Worm (Caenorhabditis elegans) whole organism, young adult: ENCODE results near the gene lron-14.

Source experiments
- B0019.2 ChIP-seq: fragments of 200-800 bp; sonication (Bioruptor generic); conservative IDR thresholded peaks from 2 replicates; pipeline ENCODE4 v1.3.6; 2022; ENCODE audit warnings: missing genetic modification reagents, missing genetic modification characterization, missing compliant biosample characterization
- F10E7.11 ChIP-seq: sonication (generic microtip); optimal IDR thresholded peaks from 2 replicates; lab custom pipeline; 2017; ENCODE audit warnings: mild to moderate bottlenecking, missing genetic modification characterization, moderate library complexity, missing compliant biosample characterization
- F22D6.2 ChIP-seq: sonication (generic microtip); optimal IDR thresholded peaks from 2 replicates; lab custom pipeline; 2016; ENCODE audit warnings: mild to moderate bottlenecking, missing genetic modification characterization, missing compliant biosample characterization
- F37B4.10 ChIP-seq: fragments of 200-800 bp; sonication (Bioruptor generic); IDR thresholded peaks from 2 replicates; pipeline ENCODE4 v1.3.6; 2022; ENCODE audit warnings: missing genetic modification characterization, missing compliant biosample characterization
- F52B5.7 ChIP-seq: sonication (generic microtip); optimal IDR thresholded peaks from 2 replicates; lab custom pipeline; 2016; ENCODE audit warnings: mild to moderate bottlenecking, missing genetic modification characterization, missing compliant biosample characterization
- F57A8.1 ChIP-seq: fragments of 200-800 bp; sonication (Bioruptor generic); optimal IDR thresholded peaks from 2 replicates; lab custom pipeline; 2018; ENCODE audit warnings: mild to moderate bottlenecking, missing genetic modification characterization, moderate library complexity, missing compliant biosample characterization
- T07F8.4 ChIP-seq: sonication (generic microtip); optimal IDR thresholded peaks from 2 replicates; lab custom pipeline; 2016; ENCODE audit warnings: mild to moderate bottlenecking, missing genetic modification characterization, moderate library complexity, missing compliant biosample characterization
- Y67H2A.10 ChIP-seq: fragments of 200-800 bp; sonication (Bioruptor generic); conservative IDR thresholded peaks from 2 replicates; pipeline ENCODE4 v1.3.6; 2022; ENCODE audit warnings: missing genetic modification reagents, missing genetic modification characterization, missing compliant biosample characterization
- attf-5 ChIP-seq: fragments of 200-800 bp; sonication (Bioruptor generic); optimal IDR thresholded peaks from 2 replicates; lab custom pipeline; 2018; ENCODE audit warnings: mild to moderate bottlenecking, missing genetic modification characterization, missing compliant biosample characterization
- attf-6 ChIP-seq: fragments of 200-800 bp; sonication (Bioruptor generic); IDR thresholded peaks from 2 replicates; pipeline ENCODE4 v1.3.6; 2022; ENCODE audit warnings: missing genetic modification reagents, missing genetic modification characterization, missing compliant biosample characterization
- bed-1 ChIP-seq: fragments of 200-800 bp; sonication (Bioruptor generic); IDR thresholded peaks from 2 replicates; pipeline ENCODE4 v1.3.6; 2022; ENCODE audit warnings: missing genetic modification reagents, missing genetic modification characterization, missing compliant biosample characterization
- cebp-2 ChIP-seq: fragments of 200-800 bp; sonication (Bioruptor generic); IDR thresholded peaks from 2 replicates; pipeline ENCODE4 v1.3.6; 2022; ENCODE audit warnings: missing genetic modification characterization, missing compliant biosample characterization
- ceh-100 ChIP-seq: fragments of 200-800 bp; sonication (Bioruptor generic); IDR thresholded peaks from 2 replicates; pipeline ENCODE4 v1.3.6; 2022; ENCODE audit warnings: missing genetic modification reagents, missing genetic modification characterization, missing compliant biosample characterization
- ceh-27 ChIP-seq: fragments of 200-800 bp; sonication (Bioruptor generic); optimal IDR thresholded peaks from 2 replicates; lab custom pipeline; 2018; ENCODE audit warnings: mild to moderate bottlenecking, missing genetic modification characterization, moderate library complexity, missing compliant biosample characterization
- ceh-58 ChIP-seq: fragments of 200-800 bp; sonication (Bioruptor generic); IDR thresholded peaks from 2 replicates; pipeline ENCODE4 v1.3.6; 2022; ENCODE audit warnings: missing genetic modification characterization, missing compliant biosample characterization
- ceh-79 ChIP-seq: sonication (generic microtip); optimal IDR thresholded peaks from 2 replicates; lab custom pipeline; 2017; ENCODE audit warnings: mild to moderate bottlenecking, missing genetic modification characterization, missing compliant biosample characterization
- chd-7 ChIP-seq: sonication (generic microtip); optimal IDR thresholded peaks from 2 replicates; lab custom pipeline; 2016; ENCODE audit warnings: mild to moderate bottlenecking, missing genetic modification characterization, moderate library complexity, missing compliant biosample characterization
- dox-1 ChIP-seq: fragments of 200-800 bp; sonication (Bioruptor generic); IDR thresholded peaks from 2 replicates; pipeline ENCODE4 v1.3.6; 2022; ENCODE audit warnings: missing genetic modification reagents, missing genetic modification characterization, missing compliant biosample characterization
- dpff-1 ChIP-seq: sonication (generic microtip); optimal IDR thresholded peaks from 2 replicates; lab custom pipeline; 2017; ENCODE audit warnings: mild to moderate bottlenecking, missing genetic modification characterization, missing compliant biosample characterization
- dpl-1 ChIP-seq: fragments of 150-350 bp; optimal IDR thresholded peaks from 2 replicates; lab custom pipeline; 2014; ENCODE audit warnings: missing biosample characterization, missing genetic modification reagents, missing genetic modification characterization
- efl-1 ChIP-seq: fragments of 150-350 bp; optimal IDR thresholded peaks from 2 replicates; lab custom pipeline; 2014; ENCODE audit warnings: missing biosample characterization, missing genetic modification reagents, missing genetic modification characterization
- ekl-4 ChIP-seq: fragments of 200-800 bp; sonication (Bioruptor generic); IDR thresholded peaks from 2 replicates; pipeline ENCODE4 v1.3.6; 2022; ENCODE audit warnings: missing genetic modification reagents, missing genetic modification characterization, missing compliant biosample characterization
- ets-4 ChIP-seq: fragments of 200-800 bp; sonication (Bioruptor generic); optimal IDR thresholded peaks from 2 replicates; lab custom pipeline; 2018; ENCODE audit warnings: mild to moderate bottlenecking, missing genetic modification characterization, missing compliant biosample characterization
- him-1 ChIP-seq: sonication (generic microtip); optimal IDR thresholded peaks from 2 replicates; lab custom pipeline; 2016; ENCODE audit warnings: missing genotype, missing genetic modification reagents, missing genetic modification characterization, missing compliant biosample characterization
- hmg-1.2 ChIP-seq: fragments of 200-800 bp; sonication (Bioruptor generic); IDR thresholded peaks from 2 replicates; pipeline ENCODE4 v1.3.6; 2022; ENCODE audit warnings: missing genetic modification reagents, missing genetic modification characterization, missing compliant biosample characterization
- hmg-20 ChIP-seq: fragments of 200-800 bp; sonication (Bioruptor generic); IDR thresholded peaks from 2 replicates; pipeline ENCODE4 v1.3.6; 2022; ENCODE audit warnings: missing genetic modification reagents, missing genetic modification characterization, missing compliant biosample characterization
- hrde-1 ChIP-seq: sonication (generic microtip); optimal IDR thresholded peaks from 2 replicates; lab custom pipeline; 2016; ENCODE audit warnings: missing genetic modification characterization, mild to moderate bottlenecking, missing compliant biosample characterization, moderate library complexity, missing genotype, missing genetic modification reagents, borderline replicate concordance
- hsf-1 ChIP-seq: fragments of 200-800 bp; sonication (Bioruptor generic); IDR thresholded peaks from 2 replicates; pipeline ENCODE4 v1.3.6; 2022; ENCODE audit warnings: missing genetic modification reagents, missing genetic modification characterization, missing compliant biosample characterization
- let-526 ChIP-seq: fragments of 200-800 bp; sonication (Bioruptor generic); IDR thresholded peaks from 2 replicates; pipeline ENCODE4 v1.3.6; 2022; ENCODE audit warnings: missing genetic modification reagents, missing genetic modification characterization, missing compliant biosample characterization
- lin-54 ChIP-seq: fragments of 200-800 bp; sonication (Bioruptor generic); optimal IDR thresholded peaks from 2 replicates; lab custom pipeline; 2018; ENCODE audit warnings: mild to moderate bottlenecking, missing genetic modification characterization, missing compliant biosample characterization
- lsy-27 ChIP-seq: sonication (generic microtip); optimal IDR thresholded peaks from 2 replicates; lab custom pipeline; 2017; ENCODE audit warnings: missing genetic modification characterization, mild to moderate bottlenecking, missing compliant biosample characterization, antibody characterized with exemption, missing genotype, borderline replicate concordance; ENCODE audit not compliant: insufficient read depth
- mel-28 ChIP-seq: sonication (generic microtip); optimal IDR thresholded peaks from 2 replicates; lab custom pipeline; 2016; ENCODE audit warnings: borderline replicate concordance, mild to moderate bottlenecking, missing genetic modification characterization, missing compliant biosample characterization
- mes-4 ChIP-seq: sonication (generic microtip); optimal IDR thresholded peaks from 2 replicates; lab custom pipeline; 2016; ENCODE audit warnings: missing genotype, missing genetic modification characterization, missing compliant biosample characterization
- mxl-1 ChIP-seq: sonication (generic microtip); optimal IDR thresholded peaks from 2 replicates; lab custom pipeline; 2016; ENCODE audit warnings: missing genetic modification characterization, missing compliant biosample characterization
- nfya-1 ChIP-seq: sonication (generic microtip); optimal IDR thresholded peaks from 2 replicates; lab custom pipeline; 2017; ENCODE audit warnings: antibody characterized with exemption, missing compliant biosample characterization, missing genetic modification characterization, borderline replicate concordance; ENCODE audit not compliant: insufficient read depth
- nfya-2 ChIP-seq: fragments of 200-800 bp; sonication (Bioruptor generic); IDR thresholded peaks from 2 replicates; pipeline ENCODE4 v1.3.6; 2022; ENCODE audit warnings: missing genetic modification reagents, missing genetic modification characterization, missing compliant biosample characterization
- nhr-120 ChIP-seq: fragments of 200-800 bp; sonication (Bioruptor generic); IDR thresholded peaks from 2 replicates; pipeline ENCODE4 v1.3.6; 2022; ENCODE audit warnings: missing genetic modification characterization, missing compliant biosample characterization
- pha-4 ChIP-seq: fragments of 150-350 bp; sonication (generic microtip); optimal IDR thresholded peaks from 2 replicates; lab custom pipeline; 2014; ENCODE audit warnings: missing biosample characterization, missing genetic modification reagents, missing genetic modification characterization
- rcor-1 ChIP-seq: fragments of 200-800 bp; sonication (Bioruptor generic); IDR thresholded peaks from 2 replicates; pipeline ENCODE4 v1.3.6; 2022; ENCODE audit warnings: missing genetic modification reagents, missing genetic modification characterization, missing compliant biosample characterization
- sdz-38 ChIP-seq: sonication (generic microtip); optimal IDR thresholded peaks from 2 replicates; lab custom pipeline; 2016; ENCODE audit warnings: missing genotype, missing genetic modification characterization, missing compliant biosample characterization
- snpc-1.1 ChIP-seq: sonication (generic microtip); optimal IDR thresholded peaks from 2 replicates; lab custom pipeline; 2017; ENCODE audit warnings: missing genetic modification characterization, mild to moderate bottlenecking, missing compliant biosample characterization, antibody characterized with exemption, moderate library complexity, missing genotype, missing genetic modification reagents; ENCODE audit not compliant: insufficient read depth
- snpc-3.4 ChIP-seq: sonication (generic microtip); optimal IDR thresholded peaks from 2 replicates; lab custom pipeline; 2017; ENCODE audit warnings: missing genetic modification characterization, mild to moderate bottlenecking, missing compliant biosample characterization, antibody characterized with exemption, moderate library complexity, missing genotype, missing genetic modification reagents
- unc-130 ChIP-seq: sonication (generic microtip); optimal IDR thresholded peaks from 2 replicates; lab custom pipeline; 2016; ENCODE audit warnings: missing genetic modification reagents, missing genetic modification characterization, missing compliant biosample characterization
- zfh-2 ChIP-seq: fragments of 200-800 bp; sonication (Bioruptor generic); conservative IDR thresholded peaks from 2 replicates; pipeline ENCODE4 v1.3.6; 2022; ENCODE audit warnings: missing genetic modification reagents, missing genetic modification characterization, missing compliant biosample characterization
- zim-3 ChIP-seq: sonication (generic microtip); optimal IDR thresholded peaks from 2 replicates; lab custom pipeline; 2017; ENCODE audit warnings: mild to moderate bottlenecking, missing genetic modification characterization, moderate library complexity, missing compliant biosample characterization
- ztf-25 ChIP-seq: fragments of 200-800 bp; sonication (Bioruptor generic); IDR thresholded peaks from 2 replicates; pipeline ENCODE4 v1.3.6; 2022; ENCODE audit warnings: missing genetic modification reagents, missing genetic modification characterization, missing compliant biosample characterization
- ztf-26 ChIP-seq: sonication (generic microtip); optimal IDR thresholded peaks from 2 replicates; lab custom pipeline; 2017; ENCODE audit warnings: missing genetic modification characterization, missing compliant biosample characterization
- ztf-3 ChIP-seq: fragments of 200-800 bp; sonication (Bioruptor generic); optimal IDR thresholded peaks from 2 replicates; lab custom pipeline; 2018; ENCODE audit warnings: mild to moderate bottlenecking, missing genetic modification characterization, missing compliant biosample characterization
- ztf-6 ChIP-seq: fragments of 200-800 bp; sonication (Bioruptor generic); IDR thresholded peaks from 2 replicates; pipeline ENCODE4 v1.3.6; 2022; ENCODE audit warnings: missing genetic modification reagents, missing genetic modification characterization, missing compliant biosample characterization

Gene lron-14

ce11 chrIV:9511221-9511638 lies 55.2 kb downstream of the lron-14 start (continued):
- TF ChIP-seq zim-3 (tag; lab: Kevin White, UChicago) (no peak), ztf-26 (tag; lab: Kevin White, UChicago) (peak; percentile 25), Y67H2A.10 (no peak), ekl-4 (peak; percentile 56; the same call in 1 of the 2 replicates), ceh-58 (GFP tag; lab: Robert Waterston, UW) (no peak), zfh-2 (GFP tag; lab: Robert Waterston, UW) (no peak), snpc-3.4 (tag; lab: Kevin White, UChicago) (peak; percentile 11), hmg-20 (no peak), chd-7 (tag; lab: Kevin White, UChicago) (peak; percentile 57), nhr-120 (GFP tag; lab: Robert Waterston, UW) (no peak), pha-4 (no peak), snpc-1.1 (peak; percentile 89), ceh-79 (tag; lab: Kevin White, UChicago) (no peak), dpff-1 (tag; lab: Kevin White, UChicago) (no peak), F22D6.2 (tag; lab: Kevin White, UChicago) (no peak), him-1 (tag; lab: Kevin White, UChicago) (peak; percentile 51), unc-130 (no peak), ets-4 (no peak), hmg-1.2 (peak; percentile 89), sdz-38 (tag; lab: Kevin White, UChicago) (no peak), dpl-1 (GFP tag; lab: Kevin White, UChicago) (no peak), F57A8.1 (no peak), attf-6 (GFP tag; lab: Robert Waterston, UW) (peak; percentile 71), ceh-100 (GFP tag; lab: Robert Waterston, UW) (0 out of 2 replicates have a peak, but pooled peaks have one; percentile 37), ztf-25 (GFP tag; lab: Robert Waterston, UW) (no peak), lin-54 (GFP tag; lab: Kevin White, UChicago) (peak; percentile 46), mxl-1 (tag; lab: Kevin White, UChicago) (no peak), F10E7.11 (no peak), B0019.2 (no peak), F37B4.10 (GFP tag; lab: Robert Waterston, UW) (no peak), ztf-6 (GFP tag; lab: Robert Waterston, UW) (no peak), F52B5.7 (tag; lab: Kevin White, UChicago) (peak; percentile 24), attf-5 (GFP tag; lab: Kevin White, UChicago) (peak; percentile 47), hsf-1 (GFP tag; lab: Robert Waterston, UW) (0 out of 2 replicates have a peak, but pooled peaks have one; percentile 16), hrde-1 (tag; lab: Kevin White, UChicago) (peak; percentile 55), cebp-2 (GFP tag; lab: Robert Waterston, UW) (peak; percentile 12; the same call in 1 of the 2 replicates), mes-4 (tag; lab: Kevin White, UChicago) (no peak), nfya-1 (no peak), rcor-1 (peak; percentile 55; the same call in 1 of the 2 replicates), lsy-27 (tag; lab: Kevin White, UChicago) (no peak), ztf-3 (GFP tag; lab: Kevin White, UChicago) (no peak), mel-28 (tag; lab: Kevin White, UChicago) (no peak), T07F8.4 (tag; lab: Kevin White, UChicago) (no peak), bed-1 (GFP tag; lab: Robert Waterston, UW) (no peak), ceh-27 (peak; percentile 74), let-526 (GFP tag; lab: Robert Waterston, UW) (no peak), efl-1 (GFP tag; lab: Kevin White, UChicago) (no peak), nfya-2 (GFP tag; lab: Robert Waterston, UW) (no peak), dox-1 (GFP tag; lab: Robert Waterston, UW) (peak; percentile 69)
